Worm (Caenorhabditis elegans) whole organism, L4/young adult: ENCODE measurements around the gene srw-133.

Experiments
- dao-5 ChIP-seq: sonication (generic microtip); optimal IDR thresholded peaks from 2 replicates; lab custom pipeline; 2016; ENCODE audit warnings: missing genotype, missing genetic modification characterization, moderate library complexity, missing compliant biosample characterization
- him-1 ChIP-seq: sonication (generic microtip); optimal IDR thresholded peaks from 2 replicates; lab custom pipeline; 2016; ENCODE audit warnings: missing genotype, missing genetic modification reagents, missing genetic modification characterization, missing compliant biosample characterization

- TF ChIP-seq him-1 (tag; lab: Kevin White, UChicago), result no peak
- TF ChIP-seq dao-5 (tag; lab: Kevin White, UChicago), result no peak
Measured at ce11 chrV:4127435-4127834, 12.9 kb upstream of the srw-133 start, which contains the start of gene T05B4.13.
